Worm (Caenorhabditis elegans) whole organism, L4 larva: ENCODE measurements around the gene eif-3.F.

Source experiments
- R02D3.7 ChIP-seq: fragments of 150-350 bp; sonication (generic microtip); optimal IDR thresholded peaks from 3 replicates; lab custom pipeline; 2014; ENCODE audit warnings: missing biosample characterization, missing genetic modification characterization
- ceh-82 ChIP-seq: sonication (generic microtip); optimal IDR thresholded peaks from 2 replicates; lab custom pipeline; 2017; ENCODE audit warnings: missing biosample characterization, missing genetic modification characterization
- dve-1 ChIP-seq: sonication (generic microtip); optimal IDR thresholded peaks from 2 replicates; lab custom pipeline; 2017; ENCODE audit warnings: antibody characterized with exemption, mild to moderate bottlenecking, missing genetic modification characterization, missing compliant biosample characterization; ENCODE audit not compliant: insufficient read depth
- fkh-10 ChIP-seq: fragments of 150-350 bp; optimal IDR thresholded peaks from 2 replicates; lab custom pipeline; 2014; ENCODE audit warnings: missing biosample characterization, missing genetic modification reagents, missing genetic modification characterization
- jun-1 ChIP-seq: fragments of 150-350 bp; optimal IDR thresholded peaks from 2 replicates; lab custom pipeline; 2014; ENCODE audit warnings: missing biosample characterization, missing genetic modification reagents, missing genetic modification characterization
- lin-15B ChIP-seq: fragments of 150-350 bp; sonication (generic microtip); optimal IDR thresholded peaks from 3 replicates; lab custom pipeline; 2014; ENCODE audit warnings: missing biosample characterization, missing genetic modification characterization
- mep-1 ChIP-seq: fragments of 150-350 bp; sonication (generic microtip); optimal IDR thresholded peaks from 3 replicates; lab custom pipeline; 2014; ENCODE audit warnings: missing biosample characterization, missing genetic modification characterization
- nhr-11 ChIP-seq: fragments of 150-350 bp; optimal IDR thresholded peaks from 2 replicates; lab custom pipeline; 2014; ENCODE audit warnings: missing biosample characterization, missing genetic modification characterization
- nhr-237 ChIP-seq: sonication (generic microtip); optimal IDR thresholded peaks from 2 replicates; lab custom pipeline; 2017; ENCODE audit warnings: missing biosample characterization, missing genetic modification characterization
- skn-1 ChIP-seq: fragments of 150-350 bp; optimal IDR thresholded peaks from 2 replicates; lab custom pipeline; 2014; ENCODE audit warnings: missing biosample characterization, missing genetic modification characterization
- snpc-4 ChIP-seq: fragments of 150-350 bp; optimal IDR thresholded peaks from 2 replicates; lab custom pipeline; 2014; ENCODE audit warnings: missing biosample characterization, missing genetic modification characterization
- unc-62 ChIP-seq, 3 experiments: fragments of 150-350 bp in 1 of 3; sonication (generic microtip); optimal IDR thresholded peaks in 2 of 3; peaks in 1 of 3; 1 replicate in 1 of 3; 2 replicates in 2 of 3; lab custom pipeline; 2014 to 2017; ENCODE audit warnings: missing biosample characterization in 3 of 3, missing genetic modification characterization in 3 of 3, missing genetic modification reagents in 3 of 3, missing genotype in 1 of 3

DNA sequence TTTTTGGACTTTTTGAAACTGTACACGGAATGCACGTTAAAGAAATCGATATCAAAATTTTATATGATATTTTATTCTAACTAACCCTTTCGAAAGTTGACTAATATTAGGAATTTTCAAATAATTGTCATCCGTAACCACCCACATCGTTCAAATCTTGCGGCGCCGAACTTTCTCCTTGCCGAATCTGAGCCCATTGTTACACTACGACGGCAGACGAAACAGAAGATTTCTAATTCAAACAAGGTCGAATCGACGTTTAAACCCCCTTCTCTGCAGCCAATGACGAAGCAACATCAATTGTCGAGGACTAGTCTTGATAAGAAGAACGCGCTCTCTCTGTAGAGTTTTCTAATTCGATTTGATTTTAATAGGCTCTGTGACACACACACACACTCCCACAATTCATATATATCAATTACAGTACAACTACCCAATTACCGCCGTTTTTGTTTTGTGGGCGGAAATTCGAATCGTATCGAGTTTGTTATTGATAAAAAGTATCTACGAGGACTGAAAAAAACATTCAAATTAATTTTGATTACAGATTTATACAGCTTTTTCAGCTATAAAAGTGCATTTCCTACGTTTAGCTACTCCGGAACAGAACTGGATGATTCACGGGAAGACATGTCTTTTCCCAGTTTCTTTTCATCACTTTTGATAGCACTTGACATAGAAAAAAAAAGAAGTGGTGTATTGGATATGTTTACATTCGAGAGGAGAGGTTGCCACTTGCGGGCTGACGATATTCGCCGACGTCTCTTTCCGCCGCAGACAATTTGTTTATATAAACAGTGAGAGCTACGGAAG lies 46.9 kb upstream of the eif-3.F start:
- no peak for TF ChIP-seq skn-1 (tag; lab: Kevin White, UChicago)
- no peak for TF ChIP-seq dve-1 (tag; lab: Kevin White, UChicago)
- TF ChIP-seq jun-1 (tag; lab: Kevin White, UChicago), result no peak
- no peak for TF ChIP-seq mep-1 (tag; lab: Kevin White, UChicago)
- TF ChIP-seq snpc-4 (tag; lab: Kevin White, UChicago), result no peak
- TF ChIP-seq nhr-11 (tag; lab: Kevin White, UChicago), result no peak
- no peak for TF ChIP-seq lin-15B (tag; lab: Kevin White, UChicago)
- TF ChIP-seq nhr-237 (tag; lab: Kevin White, UChicago), result no peak
- no peak for TF ChIP-seq fkh-10 (GFP tag; lab: Kevin White, UChicago)
- TF ChIP-seq unc-62 (GFP tag; optimal IDR thresholded peaks at IDR 0.05 in 1 of 2; lab: Kevin White, UChicago), result peak; percentile 38 to 97
- no peak for TF ChIP-seq unc-62 (tag; optimal IDR thresholded peaks at IDR 0.05; lab: Kevin White, UChicago)
- no peak for TF ChIP-seq ceh-82
- TF ChIP-seq R02D3.7 (tag; lab: Kevin White, UChicago), result no peak
